Fruit fly (Drosophila melanogaster) whole organism, prepupa: Measurements from ENCODE around the gene CG34367.

Source experiments
- Blimp-1 ChIP-seq: fragments of 200-800 bp; sonication (Bioruptor generic); optimal IDR thresholded peaks from 3 replicates; lab custom pipeline; 2017; ENCODE audit warnings: missing biosample characterization, missing genetic modification characterization, mild to moderate bottlenecking, moderate library complexity, missing genetic modification reagents
- CG10669 ChIP-seq: fragments of 200-800 bp; sonication (Bioruptor generic); optimal IDR thresholded peaks from 3 replicates; lab custom pipeline; 2018; ENCODE audit warnings: missing biosample characterization, mild to moderate bottlenecking, missing genetic modification characterization, moderate library complexity
- CG11294 ChIP-seq: fragments of 200-800 bp; sonication (Bioruptor generic); IDR thresholded peaks from 2 replicates; pipeline ENCODE4 v1.3.6; 2022; ENCODE audit warnings: missing biosample characterization, missing genetic modification characterization
- CG11762 ChIP-seq: fragments of 200-800 bp; sonication (Bioruptor generic); optimal IDR thresholded peaks from 3 replicates; lab custom pipeline; 2016; ENCODE audit warnings: missing biosample characterization, missing genetic modification characterization; ENCODE audit not compliant: insufficient read depth
- CG11902 ChIP-seq: fragments of 200-800 bp; sonication (Bioruptor generic); optimal IDR thresholded peaks from 3 replicates; lab custom pipeline; 2016; ENCODE audit warnings: missing biosample characterization, missing genetic modification characterization
- CG15336 ChIP-seq: fragments of 200-800 bp; sonication (Bioruptor generic); IDR thresholded peaks from 2 replicates; pipeline ENCODE4 v1.3.6; 2022; ENCODE audit warnings: missing biosample characterization, missing genetic modification characterization
- CG1621 ChIP-seq: fragments of 200-800 bp; sonication (Bioruptor generic); optimal IDR thresholded peaks from 3 replicates; lab custom pipeline; 2018; ENCODE audit warnings: missing biosample characterization, mild to moderate bottlenecking, missing genetic modification characterization
- CG16779 ChIP-seq: fragments of 200-800 bp; sonication (Bioruptor generic); optimal IDR thresholded peaks from 3 replicates; lab custom pipeline; 2017; ENCODE audit warnings: missing biosample characterization, mild to moderate bottlenecking, missing genetic modification characterization
- CG3032 ChIP-seq: fragments of 200-800 bp; optimal IDR thresholded peaks from 2 replicates; lab custom pipeline; 2019; ENCODE audit warnings: missing biosample characterization, mild to moderate bottlenecking, missing genetic modification characterization, moderate library complexity
- CG31627 ChIP-seq: fragments of 200-800 bp; sonication (Bioruptor generic); optimal IDR thresholded peaks from 3 replicates; lab custom pipeline; 2016; ENCODE audit warnings: missing biosample characterization, missing genetic modification characterization
- CG32006 ChIP-seq: fragments of 200-800 bp; sonication (Bioruptor generic); optimal IDR thresholded peaks from 3 replicates; lab custom pipeline; 2017; ENCODE audit warnings: missing biosample characterization, mild to moderate bottlenecking, missing genetic modification characterization
- CG34406 ChIP-seq: fragments of 200-800 bp; sonication (Bioruptor generic); optimal IDR thresholded peaks from 3 replicates; lab custom pipeline; 2016; ENCODE audit warnings: missing biosample characterization, missing genetic modification characterization
- CG3919 ChIP-seq: fragments of 200-800 bp; sonication (Bioruptor generic); optimal IDR thresholded peaks from 3 replicates; lab custom pipeline; 2016; ENCODE audit warnings: missing biosample characterization, missing genetic modification characterization
- CG4318 ChIP-seq: fragments of 200-800 bp; sonication (Bioruptor generic); optimal IDR thresholded peaks from 3 replicates; lab custom pipeline; 2017; ENCODE audit warnings: missing biosample characterization, mild to moderate bottlenecking, missing genetic modification characterization
- CG6163 ChIP-seq: fragments of 200-800 bp; sonication (Bioruptor generic); IDR thresholded peaks from 3 replicates; pipeline ENCODE4 v1.3.6; 2022; ENCODE audit warnings: missing biosample characterization, missing genetic modification characterization
- CG6808 ChIP-seq: fragments of 200-800 bp; sonication (Bioruptor generic); optimal IDR thresholded peaks from 3 replicates; lab custom pipeline; 2017; ENCODE audit warnings: missing biosample characterization, missing genetic modification characterization, mild to moderate bottlenecking, moderate library complexity, missing genetic modification reagents
- CG6854 ChIP-seq: fragments of 200-800 bp; sonication (Bioruptor generic); optimal IDR thresholded peaks from 2 replicates; lab custom pipeline; 2017; ENCODE audit warnings: missing biosample characterization, mild to moderate bottlenecking, missing genetic modification characterization
- CG8119 ChIP-seq: fragments of 200-800 bp; sonication (Bioruptor generic); IDR thresholded peaks from 3 replicates; pipeline ENCODE4 v1.3.6; 2022; ENCODE audit warnings: missing biosample characterization, missing genetic modification characterization
- CG8319 ChIP-seq: fragments of 200-800 bp; sonication (Bioruptor generic); optimal IDR thresholded peaks from 3 replicates; lab custom pipeline; 2016; ENCODE audit warnings: missing biosample characterization, missing genetic modification characterization
- CG8632 ChIP-seq: fragments of 200-800 bp; sonication (Bioruptor generic); optimal IDR thresholded peaks from 3 replicates; lab custom pipeline; 2016; ENCODE audit warnings: missing biosample characterization, missing genetic modification characterization
- CG9139 ChIP-seq: fragments of 200-800 bp; sonication (Bioruptor generic); optimal IDR thresholded peaks from 3 replicates; lab custom pipeline; 2017; ENCODE audit warnings: missing biosample characterization, mild to moderate bottlenecking, missing genetic modification characterization
- Eip75B ChIP-seq: fragments of 200-800 bp; sonication (Bioruptor generic); optimal IDR thresholded peaks from 3 replicates; lab custom pipeline; 2016; ENCODE audit warnings: missing biosample characterization, missing genetic modification characterization
- Eip78C ChIP-seq: fragments of 200-800 bp; sonication (Bioruptor generic); peaks from one replicate; lab custom pipeline; 2016; ENCODE audit warnings: missing biosample characterization, missing genetic modification characterization
- Ets96B ChIP-seq: fragments of 200-800 bp; optimal IDR thresholded peaks from 2 replicates; lab custom pipeline; 2019; ENCODE audit warnings: missing biosample characterization, mild to moderate bottlenecking, missing genetic modification characterization, moderate library complexity
- Gug ChIP-seq: fragments of 200-800 bp; sonication (Bioruptor generic); IDR thresholded peaks from 2 replicates; pipeline ENCODE4 v1.3.6; 2022; ENCODE audit warnings: missing biosample characterization, missing genetic modification characterization
- Hr39 ChIP-seq: fragments of 200-800 bp; sonication (Bioruptor generic); optimal IDR thresholded peaks from 2 replicates; lab custom pipeline; 2016; ENCODE audit warnings: missing biosample characterization, missing genetic modification characterization
- Hr4 ChIP-seq: fragments of 200-800 bp; sonication (Bioruptor generic); optimal IDR thresholded peaks from 3 replicates; lab custom pipeline; 2016; ENCODE audit warnings: missing biosample characterization, missing genetic modification characterization
- Lpt ChIP-seq: fragments of 200-800 bp; sonication (Bioruptor generic); optimal IDR thresholded peaks from 3 replicates; lab custom pipeline; 2016; ENCODE audit warnings: missing biosample characterization, missing genetic modification characterization
- Met ChIP-seq: fragments of 200-800 bp; sonication (Bioruptor generic); optimal IDR thresholded peaks from 3 replicates; lab custom pipeline; 2016; ENCODE audit warnings: missing biosample characterization, missing genetic modification characterization
- OdsH ChIP-seq: fragments of 200-800 bp; sonication (Bioruptor generic); optimal IDR thresholded peaks from 3 replicates; lab custom pipeline; 2016; ENCODE audit warnings: missing biosample characterization, missing genetic modification characterization
- Smox ChIP-seq: fragments of 200-800 bp; sonication (Bioruptor generic); optimal IDR thresholded peaks from 3 replicates; lab custom pipeline; 2016; ENCODE audit warnings: missing biosample characterization, missing genetic modification characterization
- Sox102F ChIP-seq: fragments of 200-800 bp; sonication (Bioruptor generic); optimal IDR thresholded peaks from 2 replicates; lab custom pipeline; 2016; ENCODE audit warnings: missing biosample characterization, mild to moderate bottlenecking, missing genetic modification characterization
- Sox15 ChIP-seq: fragments of 200-800 bp; sonication (Bioruptor generic); optimal IDR thresholded peaks from 3 replicates; lab custom pipeline; 2016; ENCODE audit warnings: missing biosample characterization, missing genetic modification characterization
- achi ChIP-seq: fragments of 200-800 bp; sonication (Bioruptor generic); optimal IDR thresholded peaks from 3 replicates; lab custom pipeline; 2016; ENCODE audit warnings: missing biosample characterization, missing genetic modification characterization
- acj6 ChIP-seq: fragments of 200-800 bp; sonication (Bioruptor generic); optimal IDR thresholded peaks from 3 replicates; lab custom pipeline; 2016; ENCODE audit warnings: missing biosample characterization, missing genetic modification characterization
- cyc ChIP-seq: fragments of 200-800 bp; sonication (Bioruptor generic); optimal IDR thresholded peaks from 3 replicates; lab custom pipeline; 2016; ENCODE audit warnings: missing biosample characterization, missing genetic modification characterization
- dac ChIP-seq: fragments of 200-800 bp; sonication (Bioruptor generic); optimal IDR thresholded peaks from 2 replicates; lab custom pipeline; 2017; ENCODE audit warnings: missing biosample characterization, mild to moderate bottlenecking, missing genetic modification characterization
- dsx ChIP-seq: fragments of 200-800 bp; optimal IDR thresholded peaks from 3 replicates; lab custom pipeline; 2019; ENCODE audit warnings: missing biosample characterization, mild to moderate bottlenecking, missing genetic modification characterization, moderate library complexity; ENCODE audit not compliant: poor library complexity, severe bottlenecking
- esn ChIP-seq: fragments of 200-800 bp; sonication (Bioruptor generic); optimal IDR thresholded peaks from 2 replicates; lab custom pipeline; 2016; ENCODE audit warnings: missing biosample characterization, mild to moderate bottlenecking, missing genetic modification characterization, moderate library complexity
- fd85E ChIP-seq: fragments of 200-800 bp; sonication (Bioruptor generic); optimal IDR thresholded peaks from 3 replicates; lab custom pipeline; 2016; ENCODE audit warnings: missing biosample characterization, missing genetic modification characterization
- fkh ChIP-seq: fragments of 200-800 bp; sonication (Bioruptor generic); optimal IDR thresholded peaks from 3 replicates; lab custom pipeline; 2017; ENCODE audit warnings: missing biosample characterization, mild to moderate bottlenecking, missing genetic modification characterization, moderate library complexity
- lz ChIP-seq: fragments of 200-800 bp; sonication (Bioruptor generic); optimal IDR thresholded peaks from 3 replicates; lab custom pipeline; 2016; ENCODE audit warnings: missing biosample characterization, missing genetic modification characterization
- net ChIP-seq: fragments of 200-800 bp; sonication (Bioruptor generic); optimal IDR thresholded peaks from 3 replicates; lab custom pipeline; 2016; ENCODE audit warnings: missing biosample characterization, missing genetic modification characterization
- salr ChIP-seq, 2 experiments: fragments of 200-800 bp; sonication (Bioruptor generic); optimal IDR thresholded peaks; 3 replicates each; lab custom pipeline; 2016 to 2018; ENCODE audit warnings: missing biosample characterization in 2 of 2, missing genetic modification characterization in 2 of 2, mild to moderate bottlenecking in 1 of 2
- spab ChIP-seq: fragments of 200-800 bp; sonication (Bioruptor generic); optimal IDR thresholded peaks from 2 replicates; lab custom pipeline; 2017; ENCODE audit warnings: missing biosample characterization, mild to moderate bottlenecking, missing genetic modification characterization, missing genetic modification reagents
- svp ChIP-seq: fragments of 200-800 bp; sonication (Bioruptor generic); peaks from one replicate; lab custom pipeline; 2016; ENCODE audit warnings: missing biosample characterization, missing genetic modification characterization
- topi ChIP-seq: fragments of 200-800 bp; sonication (Bioruptor generic); optimal IDR thresholded peaks from 3 replicates; lab custom pipeline; 2016; ENCODE audit warnings: missing biosample characterization, missing genetic modification characterization
- vri ChIP-seq: fragments of 200-800 bp; sonication (Bioruptor generic); optimal IDR thresholded peaks from 3 replicates; lab custom pipeline; 2016; ENCODE audit warnings: missing biosample characterization, mild to moderate bottlenecking, missing genetic modification characterization

CG34367 gene

dm6 chr2L:10386824-10387223 is 33.1 kb upstream of the CG34367 start:
- TF ChIP-seq fkh (GFP tag; lab: Kevin White, UChicago) (no peak), esn (GFP tag; lab: Kevin White, UChicago) (no peak), cyc (GFP tag; lab: Kevin White, UChicago) (no peak), CG3032 (tag; lab: Kevin White, UChicago) (no peak), CG10669 (GFP tag; lab: Kevin White, UChicago) (no peak), vri (no peak), spab (no peak), CG32006 (GFP tag; lab: Kevin White, UChicago) (no peak), Sox15 (GFP tag; lab: Kevin White, UChicago) (no peak), CG9139 (GFP tag; lab: Kevin White, UChicago) (no peak), lz (no peak), topi (GFP tag; lab: Kevin White, UChicago) (no peak), CG6854 (GFP tag; lab: Kevin White, UChicago) (no peak)

DNA sequence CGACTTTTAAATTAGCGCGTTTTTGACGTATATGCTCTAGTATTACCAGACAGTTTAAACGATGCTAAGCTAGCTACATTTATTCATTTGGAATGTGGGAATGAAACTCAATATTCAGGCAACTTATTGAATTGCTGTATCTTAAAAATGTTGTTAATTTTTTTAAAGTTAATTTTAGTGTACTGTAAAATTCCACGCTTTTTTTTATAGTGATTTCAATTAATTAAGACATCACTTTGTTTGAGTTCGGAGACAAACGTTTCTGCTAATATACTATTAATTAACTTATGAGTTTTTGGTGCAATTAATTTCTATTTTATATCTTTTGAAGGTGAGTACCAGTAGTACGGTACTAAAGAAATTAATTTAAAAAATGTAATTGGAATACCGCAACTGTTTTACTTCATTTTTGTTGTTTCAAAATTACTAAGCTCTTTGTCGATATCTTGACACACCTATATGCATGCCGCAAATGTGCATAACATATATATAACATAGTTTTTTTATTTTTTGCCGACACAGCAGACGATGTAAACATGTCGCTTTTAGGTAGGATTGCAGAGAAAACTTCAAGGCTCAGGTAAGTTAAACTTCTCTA is 32.6 kb upstream of the CG34367 start, which contains the start of the genes Cdk1 and mRpS7:
Cdk1 (minus strand) TSS at position 55 of the 598 bp plus-strand sequence.
mRpS7 (plus strand) TSS at position 455 of the 598 bp plus-strand sequence.
- TF ChIP-seq esn (GFP tag; lab: Kevin White, UChicago) (peak; percentile 77), CG11294 (no peak; the same call in 1 of the 2 replicates), vri (no peak), CG4318 (peak; percentile 57), net (GFP tag; lab: Kevin White, UChicago) (no peak), lz (peak; percentile 61), CG11762 (GFP tag; lab: Kevin White, UChicago) (peak; percentile 44), Eip78C (GFP tag; lab: Kevin White, UChicago) (peak; percentile 91), Lpt (peak; percentile 48), CG3919 (GFP tag; lab: Kevin White, UChicago) (no peak), Eip75B (GFP tag; lab: Kevin White, UChicago) (peak; percentile 69), CG1621 (no peak), dsx (peak; percentile 57), topi (GFP tag; lab: Kevin White, UChicago) (peak; percentile 74), svp (no peak), Sox15 (GFP tag; lab: Kevin White, UChicago) (peak; percentile 49), achi (peak; percentile 63), Hr4 (GFP tag; lab: Kevin White, UChicago) (peak; percentile 73), CG31627 (GFP tag; lab: Kevin White, UChicago) (peak; percentile 74), Ets96B (tag; lab: Kevin White, UChicago) (peak; percentile 68), Blimp-1 (GFP tag; lab: Kevin White, UChicago) (no peak), Sox102F (GFP tag; lab: Kevin White, UChicago) (no peak), fd85E (GFP tag; lab: Kevin White, UChicago) (no peak), CG8632 (GFP tag; lab: Kevin White, UChicago) (peak; percentile 51), CG11902 (GFP tag; lab: Kevin White, UChicago) (peak; percentile 56), CG34406 (GFP tag; lab: Kevin White, UChicago) (peak; percentile 55), Met (peak; percentile 72), Gug (GFP tag; lab: Robert Waterston, UW) (no peak), CG6808 (GFP tag; lab: Kevin White, UChicago) (no peak), CG6163 (GFP tag; lab: Robert Waterston, UW) (no peak), CG9139 (GFP tag; lab: Kevin White, UChicago) (no peak), OdsH (GFP tag; lab: Kevin White, UChicago) (peak; percentile 78), CG8319 (GFP tag; lab: Kevin White, UChicago) (no peak), acj6 (GFP tag; lab: Kevin White, UChicago) (peak; percentile 68), CG6854 (GFP tag; lab: Kevin White, UChicago) (no peak), spab (no peak), CG15336 (peak; percentile 65), salr (GFP tag; optimal IDR thresholded peaks at IDR 0.05; lab: Kevin White, UChicago) (peak in 1 of 2 experiments; percentile 69), CG16779 (tag; lab: Kevin White, UChicago) (no peak), CG10669 (GFP tag; lab: Kevin White, UChicago) (peak; percentile 67), Smox (GFP tag; lab: Kevin White, UChicago) (peak; percentile 74), dac (GFP tag; lab: Kevin White, UChicago) (peak; percentile 28), CG8119 (GFP tag; lab: Robert Waterston, UW) (peak; percentile 79; the same call in 2 of the 3 replicates), Hr39 (peak; percentile 71)
